Fruit fly (Drosophila melanogaster) whole organism, embryonic: ENCODE measurements around the gene CecB.

ENCODE experiments used
- B-H1 ChIP-seq: fragments of 200-800 bp; sonication (Bioruptor generic); IDR thresholded peaks from 3 replicates; pipeline ENCODE4 v1.3.6; 2022; ENCODE audit warnings: missing biosample characterization, missing genetic modification characterization
- CG10274 ChIP-seq: fragments of 200-800 bp; sonication (Bioruptor generic); optimal IDR thresholded peaks from 3 replicates; lab custom pipeline; 2017; ENCODE audit warnings: missing biosample characterization, mild to moderate bottlenecking, missing genetic modification characterization
- CG10654 ChIP-seq: fragments of 200-800 bp; sonication (Bioruptor generic); optimal IDR thresholded peaks from 2 replicates; lab custom pipeline; 2016; ENCODE audit warnings: missing biosample characterization, missing genetic modification characterization
- CG10979 ChIP-seq: fragments of 200-800 bp; sonication (Bioruptor generic); optimal IDR thresholded peaks from 2 replicates; lab custom pipeline; 2018; ENCODE audit warnings: missing biosample characterization, mild to moderate bottlenecking, missing genetic modification characterization, moderate library complexity
- CG11504 ChIP-seq: fragments of 200-800 bp; sonication (Bioruptor generic); optimal IDR thresholded peaks from 3 replicates; lab custom pipeline; 2019; ENCODE audit warnings: missing biosample characterization, mild to moderate bottlenecking, missing genetic modification characterization, moderate library complexity
- CG12219 ChIP-seq: fragments of 200-800 bp; sonication (Bioruptor generic); optimal IDR thresholded peaks from 3 replicates; lab custom pipeline; 2018; ENCODE audit warnings: missing biosample characterization, mild to moderate bottlenecking, missing genetic modification characterization
- CG12299 ChIP-seq: fragments of 200-800 bp; sonication (Bioruptor generic); optimal IDR thresholded peaks from 2 replicates; lab custom pipeline; 2018; ENCODE audit warnings: missing biosample characterization, mild to moderate bottlenecking, missing genetic modification characterization
- CG1233 ChIP-seq: fragments of 200-800 bp; sonication (Bioruptor generic); optimal IDR thresholded peaks from 4 replicates; lab custom pipeline; 2018; ENCODE audit warnings: missing biosample characterization, mild to moderate bottlenecking, missing genetic modification characterization
- CG13123 ChIP-seq: fragments of 200-800 bp; sonication (Bioruptor generic); optimal IDR thresholded peaks from 2 replicates; lab custom pipeline; 2016; ENCODE audit warnings: missing biosample characterization, missing genetic modification characterization
- CG14667 ChIP-seq: fragments of 200-800 bp; sonication (Bioruptor generic); IDR thresholded peaks from 2 replicates; pipeline ENCODE4 v1.3.6; 2022; ENCODE audit warnings: missing biosample characterization, missing genetic modification characterization
- CG18262 ChIP-seq: fragments of 200-800 bp; optimal IDR thresholded peaks from 3 replicates; lab custom pipeline; 2019; ENCODE audit warnings: missing biosample characterization, mild to moderate bottlenecking, missing genetic modification characterization, moderate library complexity
- CG2712 ChIP-seq: fragments of 200-800 bp; optimal IDR thresholded peaks from 3 replicates; lab custom pipeline; 2019; ENCODE audit warnings: missing biosample characterization, mild to moderate bottlenecking, missing genetic modification characterization, moderate library complexity
- CG2889 ChIP-seq: fragments of 200-800 bp; sonication (Bioruptor generic); IDR thresholded peaks from 3 replicates; pipeline ENCODE4 v1.3.6; 2022; ENCODE audit warnings: missing biosample characterization, missing genetic modification characterization
- CG4360 ChIP-seq: fragments of 200-800 bp; sonication (Bioruptor generic); IDR thresholded peaks from 2 replicates; pipeline ENCODE4 v1.3.6; 2022; ENCODE audit warnings: missing biosample characterization, missing genetic modification characterization
- CG43689 ChIP-seq: fragments of 200-800 bp; sonication (Bioruptor generic); IDR thresholded peaks from 2 replicates; pipeline ENCODE4 v1.3.6; 2022; ENCODE audit warnings: missing biosample characterization, missing genetic modification characterization
- CG7372 ChIP-seq: fragments of 200-800 bp; sonication (Bioruptor generic); IDR thresholded peaks from 2 replicates; pipeline ENCODE4 v1.3.6; 2022; ENCODE audit warnings: missing biosample characterization, missing genetic modification characterization
- CG7745 ChIP-seq: fragments of 200-800 bp; sonication (Bioruptor generic); optimal IDR thresholded peaks from 2 replicates; lab custom pipeline; 2018; ENCODE audit warnings: missing biosample characterization, mild to moderate bottlenecking, missing genetic modification characterization, moderate library complexity
- CG7839 ChIP-seq: fragments of 200-800 bp; sonication (Bioruptor generic); optimal IDR thresholded peaks from 3 replicates; lab custom pipeline; 2018; ENCODE audit warnings: missing biosample characterization, mild to moderate bottlenecking, missing genetic modification characterization, moderate library complexity
- CG7987 ChIP-seq: fragments of 200-800 bp; sonication (Bioruptor generic); optimal IDR thresholded peaks from 2 replicates; lab custom pipeline; 2018; ENCODE audit warnings: missing biosample characterization, mild to moderate bottlenecking, missing genetic modification characterization, moderate library complexity
- CG8359 ChIP-seq: fragments of 200-800 bp; sonication (Bioruptor generic); optimal IDR thresholded peaks from 2 replicates; lab custom pipeline; 2017; ENCODE audit warnings: missing biosample characterization, mild to moderate bottlenecking, missing genetic modification characterization, borderline replicate concordance
- CG8478 ChIP-seq: fragments of >200 bp; optimal IDR thresholded peaks from 2 replicates; lab custom pipeline; 2018
- CG8924 ChIP-seq: fragments of 200-800 bp; optimal IDR thresholded peaks from 3 replicates; lab custom pipeline; 2019; ENCODE audit warnings: missing biosample characterization, mild to moderate bottlenecking, missing genetic modification characterization, moderate library complexity
- CG9609 ChIP-seq: fragments of 200-800 bp; sonication (Bioruptor generic); optimal IDR thresholded peaks from 3 replicates; lab custom pipeline; 2016; ENCODE audit warnings: missing biosample characterization, missing genetic modification characterization
- CG9932 ChIP-seq: fragments of 200-800 bp; sonication (Bioruptor generic); IDR thresholded peaks from 2 replicates; pipeline ENCODE4 v1.3.6; 2022; ENCODE audit warnings: missing biosample characterization, missing genetic modification characterization
- CrebB ChIP-seq: fragments of 200-800 bp; sonication (Bioruptor generic); optimal IDR thresholded peaks from 3 replicates; lab custom pipeline; 2018; ENCODE audit warnings: missing biosample characterization, mild to moderate bottlenecking, missing genetic modification characterization
- Dbx ChIP-seq: fragments of 200-800 bp; sonication (Bioruptor generic); IDR thresholded peaks from 3 replicates; pipeline ENCODE4 v1.3.6; 2022; ENCODE audit warnings: missing biosample characterization, missing genetic modification characterization
- Dek ChIP-seq: fragments of 200-800 bp; sonication (Bioruptor generic); optimal IDR thresholded peaks from 3 replicates; lab custom pipeline; 2019; ENCODE audit warnings: missing biosample characterization, mild to moderate bottlenecking, missing genetic modification characterization, moderate library complexity
- Ets65A ChIP-seq: fragments of 200-800 bp; sonication (Bioruptor generic); peaks from one replicate; lab custom pipeline; 2016; ENCODE audit warnings: missing biosample characterization, missing genetic modification characterization
- H15 ChIP-seq: fragments of 200-800 bp; sonication (Bioruptor generic); IDR thresholded peaks from 3 replicates; pipeline ENCODE4 v1.3.6; 2022; ENCODE audit warnings: missing biosample characterization, missing genetic modification characterization
- Hand ChIP-seq: fragments of 200-800 bp; sonication (Bioruptor generic); optimal IDR thresholded peaks from 2 replicates; lab custom pipeline; 2017; ENCODE audit warnings: mild to moderate bottlenecking, missing biosample characterization, missing genetic modification reagents, missing genetic modification characterization
- Jarid2 ChIP-seq: fragments of 200-800 bp; sonication (Bioruptor generic); optimal IDR thresholded peaks from 3 replicates; lab custom pipeline; 2017; ENCODE audit warnings: mild to moderate bottlenecking, missing biosample characterization, missing genetic modification reagents, missing genetic modification characterization
- Meics ChIP-seq: fragments of 200-800 bp; sonication (Bioruptor generic); optimal IDR thresholded peaks from 2 replicates; lab custom pipeline; 2017; ENCODE audit warnings: missing biosample characterization, mild to moderate bottlenecking, missing genetic modification characterization
- NK7.1 ChIP-seq: fragments of 200-800 bp; sonication (Bioruptor generic); optimal IDR thresholded peaks from 3 replicates; lab custom pipeline; 2016; ENCODE audit warnings: missing biosample characterization, missing genetic modification characterization
- Ptx1 ChIP-seq: fragments of 200-800 bp; sonication (Bioruptor generic); IDR thresholded peaks from 2 replicates; pipeline ENCODE4 v1.3.6; 2022; ENCODE audit warnings: missing biosample characterization, missing genetic modification characterization
- Side ChIP-seq: fragments of 200-800 bp; sonication (Bioruptor generic); optimal IDR thresholded peaks from 2 replicates; lab custom pipeline; 2016; ENCODE audit warnings: missing biosample characterization, missing genetic modification characterization
- Stat92E ChIP-seq, 3 experiments: fragments of >200 bp in 2 of 3; fragments of 200-800 bp in 1 of 3; sonication (Bioruptor generic) in 1 of 3; optimal IDR thresholded peaks; 2 replicates each; lab custom pipeline; 2017 to 2019; ENCODE audit warnings: missing biosample characterization in 3 of 3, missing genetic modification characterization in 3 of 3, mild to moderate bottlenecking in 1 of 3, moderate library complexity in 1 of 3
- az2 ChIP-seq: fragments of 200-800 bp; sonication (Bioruptor generic); optimal IDR thresholded peaks from 3 replicates; lab custom pipeline; 2016; ENCODE audit warnings: missing biosample characterization, missing genetic modification characterization
- bowl ChIP-seq: fragments of 200-800 bp; sonication (Bioruptor generic); IDR thresholded peaks from 2 replicates; pipeline ENCODE4 v1.3.6; 2022; ENCODE audit warnings: missing biosample characterization, missing genetic modification characterization
- chm ChIP-seq: fragments of 200-800 bp; sonication (Bioruptor generic); IDR thresholded peaks from 2 replicates; pipeline ENCODE4 v1.3.6; 2022; ENCODE audit warnings: missing biosample characterization, missing genetic modification characterization
- ems ChIP-seq: fragments of 200-800 bp; sonication (Bioruptor generic); optimal IDR thresholded peaks from 3 replicates; lab custom pipeline; 2016; ENCODE audit warnings: missing biosample characterization, missing genetic modification characterization
- esg ChIP-seq: fragments of 200-800 bp; sonication (Bioruptor generic); conservative IDR thresholded peaks from 2 replicates; pipeline ENCODE4 v1.3.6; 2022; ENCODE audit warnings: missing biosample characterization, missing genetic modification characterization
- fd3F ChIP-seq: fragments of 200-800 bp; sonication (Bioruptor generic); optimal IDR thresholded peaks from 2 replicates; lab custom pipeline; 2018; ENCODE audit warnings: missing biosample characterization, mild to moderate bottlenecking, missing genetic modification characterization, moderate library complexity
- grau ChIP-seq: fragments of 200-800 bp; optimal IDR thresholded peaks from 3 replicates; lab custom pipeline; 2019; ENCODE audit warnings: missing biosample characterization, mild to moderate bottlenecking, missing genetic modification characterization, moderate library complexity
- nerfin-2 ChIP-seq: fragments of 200-800 bp; sonication (Bioruptor generic); IDR thresholded peaks from 2 replicates; pipeline ENCODE4 v1.3.6; 2022; ENCODE audit warnings: missing biosample characterization, missing genetic modification characterization; ENCODE audit not compliant: partially characterized antibody
- oc ChIP-seq: fragments of 200-800 bp; sonication (Bioruptor generic); optimal IDR thresholded peaks from 2 replicates; lab custom pipeline; 2018; ENCODE audit warnings: missing biosample characterization, mild to moderate bottlenecking, missing genetic modification characterization, moderate library complexity
- peb ChIP-seq: fragments of 200-800 bp; sonication (Bioruptor generic); IDR thresholded peaks from 2 replicates; pipeline ENCODE4 v1.3.6; 2022; ENCODE audit warnings: missing biosample characterization, missing genetic modification characterization
- prd ChIP-seq, 3 experiments: fragments of >200 bp in 2 of 3; fragments of 200-800 bp in 1 of 3; sonication (Bioruptor generic) in 1 of 3; optimal IDR thresholded peaks in 2 of 3; IDR thresholded peaks in 1 of 3; 2 replicates in 2 of 3; 3 replicates in 1 of 3; pipeline versions ENCODE4 v1.3.6 to Lab custom; 2017 to 2022; ENCODE audit warnings: missing biosample characterization in 1 of 3, missing genetic modification characterization in 1 of 3
- pum ChIP-seq: fragments of 200-800 bp; sonication (Bioruptor generic); optimal IDR thresholded peaks from 2 replicates; lab custom pipeline; 2016; ENCODE audit warnings: missing biosample characterization, missing genetic modification characterization
- sens ChIP-seq: fragments of 200-800 bp; sonication (Bioruptor generic); peaks from one replicate; lab custom pipeline; 2016; ENCODE audit warnings: missing biosample characterization, missing genetic modification characterization
- stc ChIP-seq: fragments of 200-800 bp; sonication (Bioruptor generic); IDR thresholded peaks from 2 replicates; pipeline ENCODE4 v1.3.6; 2022; ENCODE audit warnings: missing biosample characterization, missing genetic modification characterization
- zfh2 ChIP-seq: fragments of 200-800 bp; sonication (Bioruptor generic); optimal IDR thresholded peaks from 2 replicates; lab custom pipeline; 2016; ENCODE audit warnings: missing biosample characterization, missing genetic modification characterization

Gene CecB

dm6 chr3R:30235253-30235652, 21.7 kb upstream of the CecB start (continued):
- TF ChIP-seq peb (GFP tag; lab: Robert Waterston, UW) (no peak), pum (GFP tag; lab: Kevin White, UChicago) (no peak), bowl (GFP tag; lab: Robert Waterston, UW) (no peak), esg (GFP tag; lab: Robert Waterston, UW) (no peak; the same call in 1 of the 2 replicates), CG7745 (no peak), B-H1 (no peak; the same call in 2 of the 3 replicates), nerfin-2 (GFP tag; lab: Robert Waterston, UW) (no peak), CG7372 (GFP tag; lab: Robert Waterston, UW) (no peak), CG14667 (no peak), ems (GFP tag; lab: Kevin White, UChicago) (no peak), CG9932 (no peak), CG2889 (GFP tag; lab: Robert Waterston, UW) (0 out of 3 replicates have a peak, but pooled peaks have one; percentile 28), Jarid2 (GFP tag; lab: Kevin White, UChicago) (no peak), zfh2 (GFP tag; lab: Kevin White, UChicago) (no peak), CG12299 (tag; lab: Kevin White, UChicago) (no peak)

- no peak for TF ChIP-seq Stat92E (GFP tag; optimal IDR thresholded peaks at IDR 0.05; lab: Kevin White, UChicago)
- TF ChIP-seq CG7372 (GFP tag; lab: Robert Waterston, UW) = no peak
- no peak for TF ChIP-seq CG10274 (GFP tag; lab: Kevin White, UChicago)
- peak; percentile 11 for TF ChIP-seq grau
- no peak for TF ChIP-seq Side (GFP tag; lab: Kevin White, UChicago)
- peak; percentile 8 for TF ChIP-seq Meics
- TF ChIP-seq CG4360 = no peak
- no peak for TF ChIP-seq Hand
- TF ChIP-seq CG43689 = no peak
- TF ChIP-seq CG2712 (tag; lab: Kevin White, UChicago) = peak; percentile 12
- TF ChIP-seq Dbx (GFP tag; lab: Robert Waterston, UW) = no peak
- no peak for TF ChIP-seq CG7987 (GFP tag; lab: Kevin White, UChicago)
- TF ChIP-seq CG8478 (lab: Kevin White, UChicago) = no peak
- no peak for TF ChIP-seq CG13123 (GFP tag; lab: Kevin White, UChicago)
- TF ChIP-seq sens (GFP tag; lab: Kevin White, UChicago) = peak; percentile 17
- no peak for TF ChIP-seq CG9609 (GFP tag; lab: Kevin White, UChicago)
- TF ChIP-seq fd3F = no peak
- no peak for TF ChIP-seq Ets65A
- TF ChIP-seq NK7.1 (GFP tag; lab: Kevin White, UChicago) = no peak
- TF ChIP-seq CG11504 (tag; lab: Kevin White, UChicago) = peak; percentile 35
- no peak for TF ChIP-seq chm (GFP tag; lab: Robert Waterston, UW)
- no peak for TF ChIP-seq CG8359 (GFP tag; lab: Kevin White, UChicago)
- no peak for TF ChIP-seq prd (optimal IDR thresholded peaks at IDR 0.05; lab: Kevin White, UChicago)
- TF ChIP-seq prd (GFP tag; IDR thresholded peaks at IDR 0.05; lab: Robert Waterston, UW) = no peak
- TF ChIP-seq H15 = no peak
- no peak for TF ChIP-seq az2 (GFP tag; lab: Kevin White, UChicago)
- peak; percentile 18 for TF ChIP-seq CG18262 (tag; lab: Kevin White, UChicago)
- TF ChIP-seq oc = no peak
- TF ChIP-seq stc = no peak
- no peak for TF ChIP-seq CG1233
- no peak for TF ChIP-seq CG10654 (GFP tag; lab: Kevin White, UChicago)
- TF ChIP-seq CG12219 = no peak
- peak; percentile 10 for TF ChIP-seq CG7839 (tag; lab: Kevin White, UChicago)
- peak; percentile 25; the same call in 1 of the 2 replicates for TF ChIP-seq Ptx1
- no peak for TF ChIP-seq CrebB (tag; lab: Kevin White, UChicago)
- peak; percentile 1 for TF ChIP-seq CG8924 (tag; lab: Kevin White, UChicago)
- TF ChIP-seq CG10979 = peak; percentile 15
- no peak for TF ChIP-seq Dek (tag; lab: Kevin White, UChicago)
These were observed 11.0 kb upstream of the CecB start for dm6 chr3R:30224577-30224976.
